Fruit fly (Drosophila melanogaster): ENCODE measurements around the gene CG31909.

Gene CG31909

dm6 chr2L:7270270-7270669, 13.0 kb downstream of the CG31909 start (continued):
- TF ChIP-seq sd (tag; optimal IDR thresholded peaks at IDR 0.05) (no peak), psq (GFP tag; optimal IDR thresholded peaks at IDR 0.05) (peak; percentile 12), corto (GFP tag; optimal IDR thresholded peaks at IDR 0.05) (no peak), CG7987 (GFP tag; optimal IDR thresholded peaks at IDR 0.05) (no peak), br (optimal IDR thresholded peaks at IDR 0.05) (no peak), crc (GFP tag; optimal IDR thresholded peaks at IDR 0.05) (no peak), knrl (GFP tag; IDR thresholded peaks at IDR 0.05; ENCODE audit: partially characterized antibody) (no peak), CG17385 (GFP tag; optimal IDR thresholded peaks at IDR 0.05) (peak; percentile 16), CG11504 (tag; optimal IDR thresholded peaks at IDR 0.05) (peak; percentile 58), wdn (GFP tag; IDR thresholded peaks at IDR 0.05) (no peak), gem (tag; optimal IDR thresholded peaks at IDR 0.05) (peak; percentile 82), CG34422 (GFP tag; IDR thresholded peaks at IDR 0.05) (peak; percentile 23; the same call in 1 of the 3 replicates), dmrt11E (tag; optimal IDR thresholded peaks at IDR 0.05) (peak; percentile 89), peb (GFP tag; IDR thresholded peaks at IDR 0.05) (no peak), CG11093 (GFP tag; IDR thresholded peaks at IDR 0.05) (no peak), CG7271 (tag; optimal IDR thresholded peaks at IDR 0.05) (peak; percentile 17), Deaf1 (tag; optimal IDR thresholded peaks at IDR 0.05) (peak; percentile 4), vfl (GFP tag; optimal IDR thresholded peaks at IDR 0.05) (no peak), Doc3 (GFP tag; IDR thresholded peaks at IDR 0.05; ENCODE audit: partially characterized antibody) (no peak), CG13296 (GFP tag; optimal IDR thresholded peaks at IDR 0.05) (no peak), CG7357 (GFP tag; IDR thresholded peaks at IDR 0.05) (no peak), nerfin-2 (GFP tag; IDR thresholded peaks at IDR 0.05; ENCODE audit: partially characterized antibody) (no peak), croc (GFP tag; conservative IDR thresholded peaks at IDR 0.05) (peak; percentile 49; the same call in 2 of the 3 replicates), ac (GFP tag; optimal IDR thresholded peaks at IDR 0.05) (peak; percentile 33), Fer1 (GFP tag; optimal IDR thresholded peaks at IDR 0.05) (no peak), CG1602 (GFP tag; optimal IDR thresholded peaks at IDR 0.05) (peak; percentile 44), HLH3B (GFP tag; IDR thresholded peaks at IDR 0.05) (no peak), da (GFP tag; optimal IDR thresholded peaks at IDR 0.05) (no peak), gsb (GFP tag; IDR thresholded peaks at IDR 0.05) (no peak), CG10654 (GFP tag; optimal IDR thresholded peaks at IDR 0.05) (no peak), CG12219 (GFP tag; optimal IDR thresholded peaks at IDR 0.05) (no peak), hbn (GFP tag; IDR thresholded peaks at IDR 0.05; ENCODE audit: partially characterized antibody) (no peak), slbo (GFP tag; IDR thresholded peaks at IDR 0.05) (no peak), CG8924 (tag; optimal IDR thresholded peaks at IDR 0.05) (peak; percentile 53), Adf1 (GFP tag; IDR thresholded peaks at IDR 0.05) (no peak), CG17802 (tag; optimal IDR thresholded peaks at IDR 0.05) (no peak), phol (tag; optimal IDR thresholded peaks at IDR 0.05) (peak; percentile 78), dmrt99B (tag; optimal IDR thresholded peaks at IDR 0.05) (peak; percentile 62), CG4282 (GFP tag; optimal IDR thresholded peaks at IDR 0.05) (no peak), Taf1 (GFP tag; IDR thresholded peaks at IDR 0.05) (no peak), CG2875 (GFP tag; optimal IDR thresholded peaks at IDR 0.05) (peak; percentile 60), Vsx1 (GFP tag; optimal IDR thresholded peaks at IDR 0.05) (no peak), btn (GFP tag; optimal IDR thresholded peaks at IDR 0.05) (no peak), fd96Cb (tag; optimal IDR thresholded peaks at IDR 0.05) (peak; percentile 68), Opbp (GFP tag; IDR thresholded peaks at IDR 0.05; ENCODE audit: partially characterized antibody) (no peak), CG6765 (GFP tag; optimal IDR thresholded peaks at IDR 0.05) (no peak), fd102C (GFP tag; optimal IDR thresholded peaks at IDR 0.05) (peak; percentile 10), CG2129 (GFP tag; IDR thresholded peaks at IDR 0.05; ENCODE audit: partially characterized antibody) (no peak), Dek (tag; optimal IDR thresholded peaks at IDR 0.05) (no peak), H15 (GFP tag; IDR thresholded peaks at IDR 0.05) (no peak), CG18262 (tag; optimal IDR thresholded peaks at IDR 0.05) (peak; percentile 83), CTCF (GFP tag; optimal IDR thresholded peaks at IDR 0.05) (no peak)
